Fruit fly (Drosophila melanogaster) whole organism, wandering third instar larva: ENCODE measurements around the gene CG32262.

Source experiments
- Abd-B ChIP-seq: fragments of >200 bp; optimal IDR thresholded peaks from 2 replicates; lab custom pipeline; 2017; ENCODE audit warnings: missing biosample characterization, missing genetic modification characterization
- CG32264 ChIP-seq: fragments of 200-800 bp; sonication (Bioruptor generic); optimal IDR thresholded peaks from 2 replicates; lab custom pipeline; 2016; ENCODE audit warnings: missing biosample characterization, missing genetic modification characterization
- Dfd ChIP-seq: fragments of >200 bp; optimal IDR thresholded peaks from 2 replicates; lab custom pipeline; 2017; ENCODE audit warnings: missing biosample characterization, missing genetic modification characterization
- Dif ChIP-seq: fragments of 200-275, 200-300 bp; sonication (Bioruptor generic); optimal IDR thresholded peaks from 2 replicates; lab custom pipeline; 2018; ENCODE audit warnings: missing biosample characterization, missing genetic modification characterization; ENCODE audit not compliant: partially characterized antibody
- Hr78 ChIP-seq: fragments of >200 bp; optimal IDR thresholded peaks from 2 replicates; lab custom pipeline; 2017; ENCODE audit warnings: missing biosample characterization, missing genetic modification characterization
- Hr83 ChIP-seq: fragments of 200-300 bp; sonication (Bioruptor generic); optimal IDR thresholded peaks from 2 replicates; lab custom pipeline; 2016; ENCODE audit warnings: missing biosample characterization, mild to moderate bottlenecking, missing genetic modification characterization, moderate library complexity; ENCODE audit not compliant: poor library complexity, severe bottlenecking
- Jra ChIP-seq: sonication (Bioruptor generic); optimal IDR thresholded peaks from 2 replicates; lab custom pipeline; 2016; ENCODE audit warnings: missing biosample characterization, missing genetic modification characterization
- Myc ChIP-seq: fragments of >200 bp; optimal IDR thresholded peaks from 2 replicates; lab custom pipeline; 2017
- Sp1 ChIP-seq: fragments of 200-800 bp; sonication (Bioruptor generic); optimal IDR thresholded peaks from 3 replicates; lab custom pipeline; 2019; ENCODE audit warnings: missing biosample characterization, mild to moderate bottlenecking, missing genetic modification characterization, moderate library complexity
- dmrt93B ChIP-seq: fragments of 200-800 bp; sonication (Bioruptor generic); optimal IDR thresholded peaks from 2 replicates; lab custom pipeline; 2018; ENCODE audit warnings: missing biosample characterization, mild to moderate bottlenecking, missing genetic modification characterization
- dsf ChIP-seq: sonication (Bioruptor generic); optimal IDR thresholded peaks from 2 replicates; lab custom pipeline; 2016; ENCODE audit warnings: missing biosample characterization, missing genetic modification characterization, borderline replicate concordance
- pan ChIP-seq: fragments of >200 bp; optimal IDR thresholded peaks from 2 replicates; lab custom pipeline; 2017
- psq ChIP-seq: fragments of 200-800 bp; sonication (Bioruptor generic); optimal IDR thresholded peaks from 3 replicates; lab custom pipeline; 2017; ENCODE audit warnings: missing biosample characterization, mild to moderate bottlenecking, missing genetic modification characterization, moderate library complexity

- TF ChIP-seq Dif (GFP tag; lab: Kevin White, UChicago) (no peak), Hr78 (no peak), pan (lab: Kevin White, UChicago) (no peak), dmrt93B (GFP tag; lab: Kevin White, UChicago) (no peak), CG32264 (GFP tag; lab: Kevin White, UChicago) (peak; percentile 45), psq (peak; percentile 67), Dfd (no peak), dsf (GFP tag; lab: Kevin White, UChicago) (no peak), Hr83 (GFP tag; lab: Kevin White, UChicago) (peak; percentile 16), Abd-B (GFP tag; lab: Kevin White, UChicago) (no peak), Myc (no peak), Sp1 (GFP tag; lab: Kevin White, UChicago) (peak; percentile 64), Jra (peak; percentile 3)
Measured at dm6 chr3L:3802677-3803076, 7.3 kb downstream of the CG32262 start.
